Fruit fly (Drosophila melanogaster) whole organism, pupa: Measurements from ENCODE around the gene Lcp65Ag1.

Experiments
- CG10348 ChIP-seq: fragments of 200-800 bp; sonication (Bioruptor generic); IDR thresholded peaks from 2 replicates; pipeline ENCODE4 v1.3.6; 2022; ENCODE audit warnings: missing biosample characterization, missing genetic modification characterization
- CG12605 ChIP-seq: fragments of 200-800 bp; sonication (Bioruptor generic); IDR thresholded peaks from 2 replicates; pipeline ENCODE4 v1.3.6; 2022; ENCODE audit warnings: missing biosample characterization, missing genetic modification characterization
- CG14655 ChIP-seq: fragments of 200-800 bp; sonication (Bioruptor generic); optimal IDR thresholded peaks from 3 replicates; lab custom pipeline; 2017; ENCODE audit warnings: mild to moderate bottlenecking, missing biosample characterization, missing genetic modification reagents, missing genetic modification characterization
- CG15710 ChIP-seq: fragments of 200-800 bp; sonication (Bioruptor generic); optimal IDR thresholded peaks from 2 replicates; lab custom pipeline; 2018; ENCODE audit warnings: missing biosample characterization, mild to moderate bottlenecking, missing genetic modification characterization, moderate library complexity
- CG17806 ChIP-seq: fragments of 200-800 bp; sonication (Bioruptor generic); optimal IDR thresholded peaks from 2 replicates; lab custom pipeline; 2018; ENCODE audit warnings: missing biosample characterization, mild to moderate bottlenecking, missing genetic modification characterization, moderate library complexity
- CG9948 ChIP-seq: fragments of 200-800 bp; sonication (Bioruptor generic); optimal IDR thresholded peaks from 2 replicates; lab custom pipeline; 2018; ENCODE audit warnings: missing biosample characterization, mild to moderate bottlenecking, missing genetic modification characterization, moderate library complexity
- D1 ChIP-seq: fragments of 200-800 bp; sonication (Bioruptor generic); optimal IDR thresholded peaks from 2 replicates; lab custom pipeline; 2018; ENCODE audit warnings: missing biosample characterization, mild to moderate bottlenecking, missing genetic modification characterization, moderate library complexity
- EcR ChIP-seq: fragments of 200-800 bp; sonication (Bioruptor generic); optimal IDR thresholded peaks from 3 replicates; lab custom pipeline; 2019; ENCODE audit warnings: missing biosample characterization, missing genetic modification characterization, mild to moderate bottlenecking, moderate library complexity, missing genetic modification reagents
- Pif1A ChIP-seq: fragments of 200-800 bp; sonication (Bioruptor generic); optimal IDR thresholded peaks from 3 replicates; lab custom pipeline; 2016; ENCODE audit warnings: missing biosample characterization, missing genetic modification characterization
- Snoo ChIP-seq: fragments of 200-800 bp; sonication (Bioruptor generic); optimal IDR thresholded peaks from 3 replicates; lab custom pipeline; 2017; ENCODE audit warnings: missing biosample characterization, mild to moderate bottlenecking, missing genetic modification characterization, inconsistent platforms
- rn ChIP-seq: fragments of 200-800 bp; sonication (Bioruptor generic); IDR thresholded peaks from 2 replicates; pipeline ENCODE4 v1.3.6; 2022; ENCODE audit warnings: missing biosample characterization, missing genetic modification characterization

- TF ChIP-seq CG17806 (no peak), Snoo (tag; lab: Kevin White, UChicago) (no peak), D1 (tag; lab: Kevin White, UChicago) (no peak), EcR (GFP tag; lab: Kevin White, UChicago) (no peak), CG15710 (tag; lab: Kevin White, UChicago) (no peak), CG14655 (GFP tag; lab: Kevin White, UChicago) (no peak), CG9948 (no peak), rn (GFP tag; lab: Robert Waterston, UW) (no peak), CG10348 (GFP tag; lab: Robert Waterston, UW) (no peak), Pif1A (GFP tag; lab: Kevin White, UChicago) (no peak), CG12605 (no peak)
These were observed 26.9 kb upstream of the Lcp65Ag1 start for dm6 chr3L:6161997-6162396.
